Worm (Caenorhabditis elegans) whole organism, midembryonic: ENCODE results near the gene R09E10.1.

Source experiments
- cog-1 ChIP-seq: sonication (generic microtip); optimal IDR thresholded peaks from 2 replicates; lab custom pipeline; 2016; ENCODE audit warnings: missing genetic modification characterization, missing compliant biosample characterization
- ref-1 ChIP-seq: fragments of 200-800 bp; sonication (Bioruptor generic); conservative IDR thresholded peaks from 2 replicates; pipeline ENCODE4 v1.3.6; 2022; ENCODE audit warnings: missing genetic modification reagents, missing genetic modification characterization, missing compliant biosample characterization

DNA sequence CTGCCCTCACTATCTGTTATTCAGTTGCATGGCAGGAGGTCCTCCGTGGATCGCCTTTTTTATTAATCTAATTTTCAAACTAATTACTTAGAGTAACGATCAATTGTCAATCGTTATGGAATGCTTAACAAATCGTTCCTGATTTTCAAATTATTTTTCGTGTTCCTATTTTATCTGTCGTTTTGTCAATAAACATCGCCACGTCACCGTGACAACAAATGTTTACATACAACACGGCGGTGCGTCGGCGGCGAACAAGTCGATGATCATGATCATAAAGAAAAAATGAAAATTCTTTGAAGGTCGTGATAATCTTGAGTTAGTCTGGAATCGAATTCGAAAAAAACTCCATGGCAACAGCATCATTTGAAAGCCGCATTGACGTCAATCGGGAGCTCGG lies 22.9 kb upstream of the R09E10.1 start:
- no peak for TF ChIP-seq cog-1
- TF ChIP-seq ref-1 (GFP tag; lab: Robert Waterston, UW), result no peak
